Worm (Caenorhabditis elegans): ENCODE measurements around the gene npr-33.
A peak's percentile ranks its signal among the peaks of the same experiment; 100 is the strongest.

Gene npr-33

ce11 chrX:15869589-15869988, 40.8 kb upstream of the npr-33 start:
- peak; percentile 50 for TF ChIP-seq unc-55 (GFP tag; optimal IDR thresholded peaks at IDR 0.05)
- no peak for TF ChIP-seq nhr-23 (tag; optimal IDR thresholded peaks at IDR 0.05)

- TF ChIP-seq unc-55 (GFP tag; optimal IDR thresholded peaks at IDR 0.05) (peak; percentile 23), nhr-6 (tag; optimal IDR thresholded peaks at IDR 0.05) (no peak)
Measured at ce11 chrX:15876936-15877335, 33.5 kb upstream of the npr-33 start.

ce11 chrX:15878785-15879184, 31.6 kb upstream of the npr-33 start, which contains the start of gene gmeb-2:
TSS of gene gmeb-2 (plus strand) at chrX:15879085.
- TF ChIP-seq unc-62 (GFP tag; optimal IDR thresholded peaks at IDR 0.05) (no peak), sma-9 (GFP tag; optimal IDR thresholded peaks at IDR 0.05) (peak; percentile 2), sma-9 (tag; optimal IDR thresholded peaks at IDR 0.05) (no peak), F13H6.1 (tag; optimal IDR thresholded peaks at IDR 0.05) (peak; percentile 26)

- TF ChIP-seq nhr-10 (tag; optimal IDR thresholded peaks at IDR 0.05) (no peak), ceh-16 (tag; optimal IDR thresholded peaks at IDR 0.05) (no peak), nhr-11 (tag; optimal IDR thresholded peaks at IDR 0.05) (no peak), ztf-1 (GFP tag; conservative IDR thresholded peaks at IDR 0.05) (no peak), peb-1 (tag; optimal IDR thresholded peaks at IDR 0.05) (no peak), lsy-2 (tag; optimal IDR thresholded peaks at IDR 0.05) (no peak), unc-55 (GFP tag; optimal IDR thresholded peaks at IDR 0.05) (no peak), aly-2 (tag; optimal IDR thresholded peaks at IDR 0.05) (no peak), unc-62 (GFP tag; optimal IDR thresholded peaks at IDR 0.05) (no peak), snpc-4 (tag; optimal IDR thresholded peaks at IDR 0.05) (no peak), ZK546.5 (tag; optimal IDR thresholded peaks at IDR 0.05) (no peak)
Measured at ce11 chrX:15881027-15881426, 29.4 kb upstream of the npr-33 start.

- TF ChIP-seq snpc-4 (tag; optimal IDR thresholded peaks at IDR 0.05) = peak; percentile 4
- no peak for TF ChIP-seq R02D3.7 (tag; optimal IDR thresholded peaks at IDR 0.05)
Measured at ce11 chrX:15884478-15884877, 25.9 kb upstream of the npr-33 start.

- no peak for TF ChIP-seq skn-1 (tag; optimal IDR thresholded peaks at IDR 0.05)
- TF ChIP-seq F13H6.1 (tag; optimal IDR thresholded peaks at IDR 0.05) = no peak
- no peak for TF ChIP-seq mab-5 (tag; optimal IDR thresholded peaks at IDR 0.05)
- no peak for TF ChIP-seq nhr-6 (tag; optimal IDR thresholded peaks at IDR 0.05)
- no peak for TF ChIP-seq zag-1 (tag; optimal IDR thresholded peaks at IDR 0.05)
- TF ChIP-seq nhr-11 (tag; optimal IDR thresholded peaks at IDR 0.05) = no peak
- TF ChIP-seq sem-4 (tag; optimal IDR thresholded peaks at IDR 0.05) = no peak
- TF ChIP-seq ama-1 (optimal IDR thresholded peaks at IDR 0.05) = no peak
- TF ChIP-seq unc-62 (GFP tag; optimal IDR thresholded peaks at IDR 0.05) = no peak
- TF ChIP-seq ztf-11 (tag; optimal IDR thresholded peaks at IDR 0.05) = no peak
Measured at ce11 chrX:15887495-15887894, 22.9 kb upstream of the npr-33 start, which contains the start of gene F53H4.3. TSS of gene F53H4.3 (minus strand) at chrX:15887595.

- no peak for TF ChIP-seq C34F6.9 (tag; optimal IDR thresholded peaks at IDR 0.05)
- peak; percentile 91 for TF ChIP-seq blmp-1 (tag; optimal IDR thresholded peaks at IDR 0.05; ENCODE audit: insufficient read depth)
Measured at ce11 chrX:15887989-15888388, 22.4 kb upstream of the npr-33 start.

ce11 chrX:15892525-15892924, 17.9 kb upstream of the npr-33 start:
- TF ChIP-seq snpc-4 (tag; optimal IDR thresholded peaks at IDR 0.05) (peak; percentile 30), nhr-12 (tag; optimal IDR thresholded peaks at IDR 0.05) (no peak)

- TF ChIP-seq fos-1 (tag; optimal IDR thresholded peaks at IDR 0.05) (no peak), nhr-11 (tag; optimal IDR thresholded peaks at IDR 0.05) (no peak), gmeb-1 (tag; optimal IDR thresholded peaks at IDR 0.05) (no peak), unc-62 (GFP tag; optimal IDR thresholded peaks at IDR 0.05) (no peak), nhr-10 (tag; optimal IDR thresholded peaks at IDR 0.05) (no peak), elt-3 (tag; optimal IDR thresholded peaks at IDR 0.05) (no peak), snpc-4 (tag; optimal IDR thresholded peaks at IDR 0.05) (no peak), skn-1 (tag; optimal IDR thresholded peaks at IDR 0.05) (no peak)
Measured at ce11 chrX:15901214-15901613, 9.2 kb upstream of the npr-33 start.
